Fruit fly (Drosophila melanogaster) whole organism, wandering third instar larva: Measurements from ENCODE around the gene Atg13.

Experiments
- CG32264 ChIP-seq: fragments of 200-800 bp; sonication (Bioruptor generic); optimal IDR thresholded peaks from 2 replicates; lab custom pipeline; 2016; ENCODE audit warnings: missing biosample characterization, missing genetic modification characterization
- CrebA ChIP-seq: fragments of 200-800 bp; sonication (Bioruptor generic); optimal IDR thresholded peaks from 2 replicates; lab custom pipeline; 2016; ENCODE audit warnings: missing biosample characterization, mild to moderate bottlenecking, missing genetic modification characterization, borderline replicate concordance
- Dif ChIP-seq: fragments of 200-275, 200-300 bp; sonication (Bioruptor generic); optimal IDR thresholded peaks from 2 replicates; lab custom pipeline; 2018; ENCODE audit warnings: missing biosample characterization, missing genetic modification characterization; ENCODE audit not compliant: partially characterized antibody
- Hr83 ChIP-seq: fragments of 200-300 bp; sonication (Bioruptor generic); optimal IDR thresholded peaks from 2 replicates; lab custom pipeline; 2016; ENCODE audit warnings: missing biosample characterization, mild to moderate bottlenecking, missing genetic modification characterization, moderate library complexity; ENCODE audit not compliant: poor library complexity, severe bottlenecking
- Jra ChIP-seq: sonication (Bioruptor generic); optimal IDR thresholded peaks from 2 replicates; lab custom pipeline; 2016; ENCODE audit warnings: missing biosample characterization, missing genetic modification characterization
- Rel ChIP-seq, 2 experiments: fragments of 200-800 bp; sonication (Bioruptor generic) in 1 of 2; optimal IDR thresholded peaks; 2 replicates in 1 of 2; 3 replicates in 1 of 2; lab custom pipeline; 2016 to 2019; ENCODE audit warnings: mild to moderate bottlenecking in 2 of 2, missing biosample characterization in 2 of 2, missing genetic modification characterization in 2 of 2, moderate library complexity in 1 of 2
- Vsx2 ChIP-seq: fragments of 200-300, 225-300 bp; sonication (Bioruptor generic); optimal IDR thresholded peaks from 2 replicates; lab custom pipeline; 2018; ENCODE audit warnings: missing biosample characterization, missing genetic modification characterization; ENCODE audit not compliant: partially characterized antibody
- br ChIP-seq: fragments of 200-800 bp; sonication (Bioruptor generic); optimal IDR thresholded peaks from 2 replicates; lab custom pipeline; 2016; ENCODE audit warnings: missing biosample characterization, missing genetic modification characterization
- dmrt93B ChIP-seq: fragments of 200-800 bp; sonication (Bioruptor generic); optimal IDR thresholded peaks from 2 replicates; lab custom pipeline; 2018; ENCODE audit warnings: missing biosample characterization, mild to moderate bottlenecking, missing genetic modification characterization
- ey ChIP-seq: fragments of 200-800 bp; sonication (Bioruptor generic); optimal IDR thresholded peaks from 2 replicates; lab custom pipeline; 2016; ENCODE audit warnings: missing biosample characterization, missing genetic modification characterization
- jim ChIP-seq: fragments of 175-275, 200-325 bp; sonication (Bioruptor generic); optimal IDR thresholded peaks from 2 replicates; lab custom pipeline; 2016; ENCODE audit warnings: missing biosample characterization, mild to moderate bottlenecking, missing genetic modification characterization
- psq ChIP-seq: fragments of 200-800 bp; sonication (Bioruptor generic); optimal IDR thresholded peaks from 3 replicates; lab custom pipeline; 2017; ENCODE audit warnings: missing biosample characterization, mild to moderate bottlenecking, missing genetic modification characterization, moderate library complexity
- sv ChIP-seq: fragments of 200-800 bp; sonication (Bioruptor generic); optimal IDR thresholded peaks from 3 replicates; lab custom pipeline; 2016; ENCODE audit warnings: missing biosample characterization, missing genetic modification characterization
- usp ChIP-seq: fragments of >200 bp; optimal IDR thresholded peaks from 2 replicates; lab custom pipeline; 2017; ENCODE audit warnings: missing biosample characterization, missing genetic modification characterization

Atg13 gene

DNA sequence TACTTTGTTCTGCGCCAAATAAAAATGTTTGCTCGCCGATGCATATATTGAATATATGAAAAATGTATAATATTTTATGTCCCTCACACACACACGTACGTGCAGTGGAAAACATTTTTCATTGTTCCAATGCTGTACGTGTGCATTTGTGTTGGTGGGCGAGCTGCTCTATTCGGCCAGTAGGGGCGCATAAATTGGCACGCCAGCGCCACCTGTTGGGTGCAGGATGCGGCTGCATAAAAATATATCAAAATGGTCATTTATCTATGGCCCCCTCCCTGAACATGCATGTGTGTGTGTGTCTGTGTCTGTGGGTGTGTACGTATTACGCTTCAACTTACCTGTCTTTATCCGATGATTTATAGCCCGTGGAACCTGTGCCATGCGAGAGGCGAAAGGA is 40.0 kb downstream of the Atg13 start:
- TF ChIP-seq Rel (GFP tag; optimal IDR thresholded peaks at IDR 0.05; lab: Kevin White, UChicago) (no peak), Rel (tag; optimal IDR thresholded peaks at IDR 0.05; lab: Kevin White, UChicago) (no peak), sv (GFP tag; lab: Kevin White, UChicago) (no peak), Hr83 (GFP tag; lab: Kevin White, UChicago) (no peak), Jra (no peak), ey (no peak), jim (no peak), Dif (GFP tag; lab: Kevin White, UChicago) (no peak), CrebA (GFP tag; lab: Kevin White, UChicago) (no peak), br (GFP tag; lab: Kevin White, UChicago) (no peak), CG32264 (GFP tag; lab: Kevin White, UChicago) (no peak), usp (GFP tag; lab: Kevin White, UChicago) (no peak), dmrt93B (GFP tag; lab: Kevin White, UChicago) (no peak), Vsx2 (GFP tag; lab: Kevin White, UChicago) (no peak), psq (no peak)
